Fruit fly (Drosophila melanogaster): ENCODE measurements around the gene Cpsf100.

Gene Cpsf100

DNA sequence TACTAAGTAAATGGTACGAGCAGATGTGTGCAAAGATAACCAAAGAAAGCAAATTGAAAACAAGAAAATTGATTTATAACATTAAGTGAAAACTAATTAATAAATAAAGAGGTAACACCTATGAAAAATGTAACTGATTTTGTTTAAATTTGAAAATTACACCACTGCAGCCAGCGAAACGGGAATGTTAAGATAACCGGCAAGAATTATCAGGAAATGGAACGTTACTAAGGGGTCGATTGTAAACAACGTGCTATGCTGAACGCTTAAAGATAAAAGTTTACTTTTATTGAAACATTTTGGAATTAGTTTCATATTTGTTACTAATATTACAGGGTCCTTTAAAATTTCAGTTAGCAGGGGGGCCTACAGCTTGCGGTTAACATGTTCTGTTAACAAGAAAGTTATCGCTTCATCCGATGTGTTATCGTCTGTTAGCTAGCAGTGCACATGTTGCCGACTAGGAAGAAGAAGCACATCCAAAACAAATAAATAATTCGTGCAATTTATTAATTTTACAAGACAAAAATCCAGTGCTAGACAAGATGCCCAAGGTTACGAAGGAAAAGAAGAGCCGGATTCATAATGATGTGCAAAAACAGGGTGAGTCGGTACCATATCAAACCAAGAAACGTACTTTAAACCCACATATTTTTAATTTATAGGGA, 14.8 kb downstream of the Cpsf100 start, which contains the start of gene CG11837:
CG11837 (plus strand) TSS at position 439 of the 668 bp plus-strand sequence.
- TF ChIP-seq Mnt (GFP tag; optimal IDR thresholded peaks at IDR 0.05) (peak; percentile 95), kay (GFP tag; ENCODE audit: borderline replicate concordance) (peak; percentile 91), CG5204 (GFP tag; optimal IDR thresholded peaks at IDR 0.05) (no peak)

DNA sequence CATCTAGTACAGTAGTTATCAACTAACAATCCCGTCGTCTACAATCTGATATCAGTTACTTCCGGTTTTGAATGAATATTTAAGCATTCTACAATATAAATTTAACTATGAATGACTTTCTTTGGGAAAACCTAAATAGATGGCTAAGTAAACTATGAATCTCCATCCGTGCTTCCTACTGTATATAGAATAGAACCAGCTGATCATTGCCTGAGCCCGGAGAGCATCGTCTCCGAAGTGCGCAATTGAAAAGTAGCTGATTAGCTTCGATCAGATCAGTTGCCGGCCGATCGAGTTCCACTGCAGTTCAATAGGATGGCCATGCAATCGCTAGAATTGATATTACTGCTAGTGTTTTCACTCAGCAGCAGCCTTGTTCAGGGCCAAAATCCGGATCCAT, 16.4 kb downstream of the Cpsf100 start, which contains the start of gene CG11841:
CG11841 (plus strand) TSS at position 301 of the 400 bp plus-strand sequence.
- TF ChIP-seq CG12768 (GFP tag; optimal IDR thresholded peaks at IDR 0.05): no peak
- TF ChIP-seq Mnt (GFP tag; optimal IDR thresholded peaks at IDR 0.05): no peak
- TF ChIP-seq CG7101 (tag; optimal IDR thresholded peaks at IDR 0.05): no peak
- peak; percentile 15 for TF ChIP-seq cic (GFP tag; optimal IDR thresholded peaks at IDR 0.05)

DNA sequence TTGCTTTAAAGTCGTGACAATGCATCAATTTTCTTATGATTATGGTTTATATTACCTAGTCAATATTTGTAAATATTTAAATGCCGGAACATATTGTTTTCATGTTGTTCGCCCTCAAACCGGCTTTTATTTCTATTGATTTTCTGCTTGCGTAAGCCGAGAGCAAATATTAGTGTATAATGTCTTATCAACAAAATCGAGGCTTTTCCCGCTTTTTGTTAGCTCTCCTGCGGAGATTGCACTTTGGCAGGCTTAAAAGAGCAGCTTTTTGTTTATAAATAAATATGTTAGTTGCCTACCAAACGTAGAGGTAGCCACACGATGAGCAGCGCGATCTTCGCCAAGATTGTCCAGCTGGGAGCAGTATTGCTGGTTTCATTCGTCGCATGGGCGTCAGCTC, 18.0 kb downstream of the Cpsf100 start, which contains the start of gene CG11842:
CG11842 (plus strand) TSS at position 301 of the 400 bp plus-strand sequence.
- TF ChIP-seq CG14711 (tag; optimal IDR thresholded peaks at IDR 0.05): no peak
- no peak for TF ChIP-seq kay (GFP tag; ENCODE audit: borderline replicate concordance)
- no peak for TF ChIP-seq Crg-1 (GFP tag; optimal IDR thresholded peaks at IDR 0.05)
- no peak for TF ChIP-seq CG12768 (GFP tag; optimal IDR thresholded peaks at IDR 0.05)
- TF ChIP-seq pad (GFP tag; optimal IDR thresholded peaks at IDR 0.05): no peak
- no peak for TF ChIP-seq toe (GFP tag; optimal IDR thresholded peaks at IDR 0.05)
- TF ChIP-seq Hr96 (GFP tag; optimal IDR thresholded peaks at IDR 0.05): no peak
- TF ChIP-seq Clk (GFP tag; optimal IDR thresholded peaks at IDR 0.05): no peak
- TF ChIP-seq CG7101 (tag; optimal IDR thresholded peaks at IDR 0.05): no peak
- TF ChIP-seq ovo (GFP tag; optimal IDR thresholded peaks at IDR 0.05): no peak
- no peak for TF ChIP-seq bab1 (GFP tag; optimal IDR thresholded peaks at IDR 0.05)
- no peak for TF ChIP-seq cic (GFP tag; optimal IDR thresholded peaks at IDR 0.05)
- TF ChIP-seq CG11617 (GFP tag; optimal IDR thresholded peaks at IDR 0.05): no peak
- TF ChIP-seq CG33017 (tag; optimal IDR thresholded peaks at IDR 0.05): no peak
- no peak for TF ChIP-seq tj (GFP tag; optimal IDR thresholded peaks at IDR 0.05)
- no peak for TF ChIP-seq CG5204 (GFP tag; optimal IDR thresholded peaks at IDR 0.05)
- no peak for TF ChIP-seq cnc (optimal IDR thresholded peaks at IDR 0.05)

DNA sequence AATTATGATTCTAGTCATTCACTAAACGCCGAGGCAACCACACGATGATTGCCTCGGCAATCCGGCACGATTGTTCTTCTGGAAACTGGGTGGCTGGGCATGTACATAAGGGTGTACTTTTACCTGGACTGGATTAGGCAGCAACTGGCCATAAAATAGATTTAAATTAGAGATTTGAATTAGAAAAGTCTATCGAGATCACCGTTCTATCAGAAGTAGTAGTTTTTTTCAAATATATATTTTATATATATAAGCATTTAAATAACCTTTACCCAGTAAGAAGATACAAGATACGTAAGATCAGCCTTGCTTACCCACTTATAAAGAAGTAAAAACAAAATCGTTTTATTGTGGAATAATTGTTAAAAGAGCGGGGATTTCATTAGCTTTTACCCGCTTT, 19.7 kb downstream of the Cpsf100 start, which contains the start of gene CG11843:
CG11843 (plus strand) TSS at position 301 of the 400 bp plus-strand sequence.
- TF ChIP-seq tj (GFP tag; optimal IDR thresholded peaks at IDR 0.05) (no peak), bab1 (GFP tag; optimal IDR thresholded peaks at IDR 0.05) (no peak), CG12768 (GFP tag; optimal IDR thresholded peaks at IDR 0.05) (no peak), pad (GFP tag; optimal IDR thresholded peaks at IDR 0.05) (no peak), Crg-1 (GFP tag; optimal IDR thresholded peaks at IDR 0.05) (no peak), Mnt (GFP tag; optimal IDR thresholded peaks at IDR 0.05) (no peak), CG5204 (GFP tag; optimal IDR thresholded peaks at IDR 0.05) (no peak), ovo (GFP tag; optimal IDR thresholded peaks at IDR 0.05) (no peak), kay (GFP tag; ENCODE audit: borderline replicate concordance) (no peak), CG7101 (tag; optimal IDR thresholded peaks at IDR 0.05) (no peak), Hr96 (GFP tag; optimal IDR thresholded peaks at IDR 0.05) (no peak), cnc (optimal IDR thresholded peaks at IDR 0.05) (no peak), CG33017 (tag; optimal IDR thresholded peaks at IDR 0.05) (no peak), cic (GFP tag; optimal IDR thresholded peaks at IDR 0.05) (no peak)

DNA sequence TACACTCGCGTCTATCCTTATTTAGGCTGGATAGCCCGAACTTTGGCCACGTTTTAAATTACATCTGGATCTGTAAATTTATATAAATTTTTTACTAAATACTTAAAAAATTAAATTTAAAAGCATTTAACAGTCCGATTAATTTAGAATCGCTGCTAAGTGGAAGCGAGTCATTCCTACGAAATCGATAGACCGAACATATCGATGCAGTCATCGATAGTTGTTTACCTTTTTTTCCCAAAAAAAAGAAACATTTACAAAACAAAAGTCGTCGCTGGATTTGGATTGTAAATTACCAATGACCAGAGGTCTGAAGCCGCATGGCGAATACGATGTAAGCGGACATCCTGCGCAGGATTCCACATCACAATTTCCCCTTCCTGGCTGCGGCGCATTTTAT, 21.3 kb downstream of the Cpsf100 start, which contains the start of gene Sirt7:
Sirt7 (plus strand) TSS at position 218 of the 400 bp plus-strand sequence.
- TF ChIP-seq CG11617 (GFP tag; optimal IDR thresholded peaks at IDR 0.05) (peak; percentile 11), cic (GFP tag; optimal IDR thresholded peaks at IDR 0.05) (no peak), kay (GFP tag; ENCODE audit: borderline replicate concordance) (no peak), CG33017 (tag; optimal IDR thresholded peaks at IDR 0.05) (peak; percentile 13), CG1620 (GFP tag; optimal IDR thresholded peaks at IDR 0.05) (no peak), bab1 (GFP tag; optimal IDR thresholded peaks at IDR 0.05) (no peak), pad (GFP tag; optimal IDR thresholded peaks at IDR 0.05) (no peak), CG14711 (tag; optimal IDR thresholded peaks at IDR 0.05) (no peak), Mnt (GFP tag; optimal IDR thresholded peaks at IDR 0.05) (peak; percentile 5), CG7101 (tag; optimal IDR thresholded peaks at IDR 0.05) (no peak)

DNA sequence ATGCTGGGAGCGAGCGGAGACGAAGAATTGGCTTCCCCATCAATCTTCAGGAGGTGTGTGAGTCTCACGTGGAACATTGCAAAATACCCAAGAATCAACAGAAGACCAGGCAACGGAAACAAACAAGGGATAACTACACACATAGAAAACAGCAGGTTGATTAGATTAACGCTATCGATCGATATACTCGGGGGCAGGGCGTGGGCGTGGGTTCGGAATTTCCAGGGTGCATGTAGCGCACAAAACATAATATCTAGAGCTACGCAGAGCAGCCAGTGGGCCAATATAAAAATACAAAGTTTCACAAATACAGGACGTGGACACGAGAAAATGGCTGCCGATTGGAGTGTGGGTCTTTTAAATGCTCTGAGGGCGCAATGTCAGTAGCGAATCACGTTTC, 25.0 kb downstream of the Cpsf100 start:
- TF ChIP-seq bab1 (GFP tag; optimal IDR thresholded peaks at IDR 0.05) (no peak), Mnt (GFP tag; optimal IDR thresholded peaks at IDR 0.05) (peak; percentile 11)

DNA sequence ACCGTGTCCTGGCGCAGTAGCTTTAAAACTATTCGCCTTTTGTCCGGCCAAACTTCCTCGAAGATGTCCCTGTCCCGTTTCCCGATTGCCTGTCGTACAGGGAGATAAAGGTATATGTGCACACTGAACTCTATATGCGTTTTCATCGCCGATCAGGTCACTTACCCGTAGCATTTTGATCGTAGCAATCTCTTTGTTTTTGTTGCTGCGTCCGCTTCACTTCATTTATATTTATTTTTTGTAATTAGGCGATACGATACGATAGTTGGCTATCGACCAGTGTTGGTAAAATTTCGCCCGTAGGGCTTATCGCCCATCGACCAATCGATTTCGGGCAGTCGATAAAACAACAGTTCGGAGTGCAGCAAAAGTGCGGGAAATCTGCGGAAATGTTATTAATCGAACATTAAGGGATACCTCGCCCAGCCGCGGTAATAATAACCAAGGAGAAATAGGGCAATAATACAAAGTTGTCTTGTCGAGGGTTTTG, 28.4 kb downstream of the Cpsf100 start, which contains the start of the genes Cul5 and Bicra:
Cul5 (minus strand) TSS at position 259 of the 490 bp plus-strand sequence.
Bicra (plus strand) TSS at position 324 of the 490 bp plus-strand sequence.
- TF ChIP-seq CG33017 (tag; optimal IDR thresholded peaks at IDR 0.05) (no peak), pad (GFP tag; optimal IDR thresholded peaks at IDR 0.05) (no peak), CG7101 (tag; optimal IDR thresholded peaks at IDR 0.05) (no peak), CG14711 (tag; optimal IDR thresholded peaks at IDR 0.05) (no peak), cic (GFP tag; optimal IDR thresholded peaks at IDR 0.05) (peak; percentile 37), Hr96 (GFP tag; optimal IDR thresholded peaks at IDR 0.05) (no peak), CG12768 (GFP tag; optimal IDR thresholded peaks at IDR 0.05) (no peak), bab1 (GFP tag; optimal IDR thresholded peaks at IDR 0.05) (no peak), kay (GFP tag; ENCODE audit: borderline replicate concordance) (no peak), Crg-1 (GFP tag; optimal IDR thresholded peaks at IDR 0.05) (peak; percentile 65), CG1620 (GFP tag; optimal IDR thresholded peaks at IDR 0.05) (peak; percentile 60), CG11617 (GFP tag; optimal IDR thresholded peaks at IDR 0.05) (no peak), ovo (GFP tag; optimal IDR thresholded peaks at IDR 0.05) (no peak), tj (GFP tag; optimal IDR thresholded peaks at IDR 0.05) (no peak), Mnt (GFP tag; optimal IDR thresholded peaks at IDR 0.05) (peak; percentile 57), toe (GFP tag; optimal IDR thresholded peaks at IDR 0.05) (no peak)
